Worm (Caenorhabditis elegans): ENCODE results near the gene Y46H3D.1.

DNA sequence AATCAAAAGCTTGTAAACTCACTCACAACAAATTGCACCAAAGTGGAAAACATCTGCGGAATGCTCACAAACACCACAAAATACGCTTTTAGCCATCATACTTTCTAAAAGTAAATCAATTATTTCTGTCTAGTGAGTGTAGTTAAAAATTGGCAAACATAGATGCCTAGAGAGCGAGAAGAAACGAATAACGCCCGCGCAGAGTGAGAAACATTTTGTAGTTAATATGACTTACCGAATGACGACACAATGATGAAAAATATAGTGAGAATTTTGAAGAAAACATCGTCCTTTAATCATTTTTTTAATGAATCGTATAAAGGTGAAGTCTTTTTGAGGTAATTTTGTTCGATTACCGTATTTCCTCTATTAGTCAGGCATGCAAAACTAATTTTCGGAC, 13.0 kb upstream of the Y46H3D.1 start, which contains the start of gene nhr-238:
- TF ChIP-seq mep-1 (tag; optimal IDR thresholded peaks at IDR 0.05) (no peak), snpc-4 (tag; optimal IDR thresholded peaks at IDR 0.05) (no peak)
